Fruit fly (Drosophila melanogaster) whole organism, prepupa: ENCODE measurements around the gene dj-1beta.
A peak's percentile ranks its signal among the peaks of the same experiment; 100 is the strongest.

Experiments
- Blimp-1 ChIP-seq: fragments of 200-800 bp; sonication (Bioruptor generic); optimal IDR thresholded peaks from 3 replicates; lab custom pipeline; 2017; ENCODE audit warnings: missing biosample characterization, missing genetic modification characterization, mild to moderate bottlenecking, moderate library complexity, missing genetic modification reagents
- CG10631 ChIP-seq: fragments of 200-800 bp; sonication (Bioruptor generic); optimal IDR thresholded peaks from 2 replicates; lab custom pipeline; 2016; ENCODE audit warnings: missing biosample characterization, missing genetic modification characterization
- CG10669 ChIP-seq: fragments of 200-800 bp; sonication (Bioruptor generic); optimal IDR thresholded peaks from 3 replicates; lab custom pipeline; 2018; ENCODE audit warnings: missing biosample characterization, mild to moderate bottlenecking, missing genetic modification characterization, moderate library complexity
- CG11294 ChIP-seq: fragments of 200-800 bp; sonication (Bioruptor generic); IDR thresholded peaks from 2 replicates; pipeline ENCODE4 v1.3.6; 2022; ENCODE audit warnings: missing biosample characterization, missing genetic modification characterization
- CG15336 ChIP-seq: fragments of 200-800 bp; sonication (Bioruptor generic); IDR thresholded peaks from 2 replicates; pipeline ENCODE4 v1.3.6; 2022; ENCODE audit warnings: missing biosample characterization, missing genetic modification characterization
- CG1621 ChIP-seq: fragments of 200-800 bp; sonication (Bioruptor generic); optimal IDR thresholded peaks from 3 replicates; lab custom pipeline; 2018; ENCODE audit warnings: missing biosample characterization, mild to moderate bottlenecking, missing genetic modification characterization
- CG16779 ChIP-seq: fragments of 200-800 bp; sonication (Bioruptor generic); optimal IDR thresholded peaks from 3 replicates; lab custom pipeline; 2017; ENCODE audit warnings: missing biosample characterization, mild to moderate bottlenecking, missing genetic modification characterization
- CG3032 ChIP-seq: fragments of 200-800 bp; optimal IDR thresholded peaks from 2 replicates; lab custom pipeline; 2019; ENCODE audit warnings: missing biosample characterization, mild to moderate bottlenecking, missing genetic modification characterization, moderate library complexity
- CG31627 ChIP-seq: fragments of 200-800 bp; sonication (Bioruptor generic); optimal IDR thresholded peaks from 3 replicates; lab custom pipeline; 2016; ENCODE audit warnings: missing biosample characterization, missing genetic modification characterization
- CG32006 ChIP-seq: fragments of 200-800 bp; sonication (Bioruptor generic); optimal IDR thresholded peaks from 3 replicates; lab custom pipeline; 2017; ENCODE audit warnings: missing biosample characterization, mild to moderate bottlenecking, missing genetic modification characterization
- CG3919 ChIP-seq: fragments of 200-800 bp; sonication (Bioruptor generic); optimal IDR thresholded peaks from 3 replicates; lab custom pipeline; 2016; ENCODE audit warnings: missing biosample characterization, missing genetic modification characterization
- CG6163 ChIP-seq: fragments of 200-800 bp; sonication (Bioruptor generic); IDR thresholded peaks from 3 replicates; pipeline ENCODE4 v1.3.6; 2022; ENCODE audit warnings: missing biosample characterization, missing genetic modification characterization
- CG6276 ChIP-seq: fragments of 200-800 bp; sonication (Bioruptor generic); optimal IDR thresholded peaks from 2 replicates; lab custom pipeline; 2017; ENCODE audit warnings: missing biosample characterization, mild to moderate bottlenecking, missing genetic modification characterization
- CG6792 ChIP-seq: fragments of 200-800 bp; sonication (Bioruptor generic); optimal IDR thresholded peaks from 3 replicates; lab custom pipeline; 2016; ENCODE audit warnings: missing biosample characterization, missing genetic modification characterization
- CG6854 ChIP-seq: fragments of 200-800 bp; sonication (Bioruptor generic); optimal IDR thresholded peaks from 2 replicates; lab custom pipeline; 2017; ENCODE audit warnings: missing biosample characterization, mild to moderate bottlenecking, missing genetic modification characterization
- CG7368 ChIP-seq: fragments of 200-800 bp; sonication (Bioruptor generic); optimal IDR thresholded peaks from 3 replicates; lab custom pipeline; 2016; ENCODE audit warnings: missing biosample characterization, missing genetic modification characterization
- CG8119 ChIP-seq: fragments of 200-800 bp; sonication (Bioruptor generic); IDR thresholded peaks from 3 replicates; pipeline ENCODE4 v1.3.6; 2022; ENCODE audit warnings: missing biosample characterization, missing genetic modification characterization
- CG9139 ChIP-seq: fragments of 200-800 bp; sonication (Bioruptor generic); optimal IDR thresholded peaks from 3 replicates; lab custom pipeline; 2017; ENCODE audit warnings: missing biosample characterization, mild to moderate bottlenecking, missing genetic modification characterization
- Eip75B ChIP-seq: fragments of 200-800 bp; sonication (Bioruptor generic); optimal IDR thresholded peaks from 3 replicates; lab custom pipeline; 2016; ENCODE audit warnings: missing biosample characterization, missing genetic modification characterization
- Eip78C ChIP-seq: fragments of 200-800 bp; sonication (Bioruptor generic); peaks from one replicate; lab custom pipeline; 2016; ENCODE audit warnings: missing biosample characterization, missing genetic modification characterization
- Eip93F ChIP-seq: fragments of 200-800 bp; sonication (Bioruptor generic); optimal IDR thresholded peaks from 2 replicates; lab custom pipeline; 2016; ENCODE audit warnings: missing biosample characterization, mild to moderate bottlenecking, missing genetic modification characterization
- Ets21C ChIP-seq: fragments of 200-800 bp; sonication (Bioruptor generic); optimal IDR thresholded peaks from 3 replicates; lab custom pipeline; 2016; ENCODE audit warnings: missing biosample characterization, missing genetic modification characterization
- Ets96B ChIP-seq: fragments of 200-800 bp; optimal IDR thresholded peaks from 2 replicates; lab custom pipeline; 2019; ENCODE audit warnings: missing biosample characterization, mild to moderate bottlenecking, missing genetic modification characterization, moderate library complexity
- Hr38 ChIP-seq: sonication (Bioruptor generic); optimal IDR thresholded peaks from 2 replicates; lab custom pipeline; 2016; ENCODE audit warnings: missing biosample characterization, missing genetic modification characterization
- Hr39 ChIP-seq: fragments of 200-800 bp; sonication (Bioruptor generic); optimal IDR thresholded peaks from 2 replicates; lab custom pipeline; 2016; ENCODE audit warnings: missing biosample characterization, missing genetic modification characterization
- Hr4 ChIP-seq: fragments of 200-800 bp; sonication (Bioruptor generic); optimal IDR thresholded peaks from 3 replicates; lab custom pipeline; 2016; ENCODE audit warnings: missing biosample characterization, missing genetic modification characterization
- Lpt ChIP-seq: fragments of 200-800 bp; sonication (Bioruptor generic); optimal IDR thresholded peaks from 3 replicates; lab custom pipeline; 2016; ENCODE audit warnings: missing biosample characterization, missing genetic modification characterization
- Met ChIP-seq: fragments of 200-800 bp; sonication (Bioruptor generic); optimal IDR thresholded peaks from 3 replicates; lab custom pipeline; 2016; ENCODE audit warnings: missing biosample characterization, missing genetic modification characterization
- Smox ChIP-seq: fragments of 200-800 bp; sonication (Bioruptor generic); optimal IDR thresholded peaks from 3 replicates; lab custom pipeline; 2016; ENCODE audit warnings: missing biosample characterization, missing genetic modification characterization
- Sox102F ChIP-seq: fragments of 200-800 bp; sonication (Bioruptor generic); optimal IDR thresholded peaks from 2 replicates; lab custom pipeline; 2016; ENCODE audit warnings: missing biosample characterization, mild to moderate bottlenecking, missing genetic modification characterization
- Sox14 ChIP-seq: fragments of 200-800 bp; sonication (Bioruptor generic); optimal IDR thresholded peaks from 3 replicates; lab custom pipeline; 2016; ENCODE audit warnings: missing biosample characterization, missing genetic modification characterization
- Sox15 ChIP-seq: fragments of 200-800 bp; sonication (Bioruptor generic); optimal IDR thresholded peaks from 3 replicates; lab custom pipeline; 2016; ENCODE audit warnings: missing biosample characterization, missing genetic modification characterization
- achi ChIP-seq: fragments of 200-800 bp; sonication (Bioruptor generic); optimal IDR thresholded peaks from 3 replicates; lab custom pipeline; 2016; ENCODE audit warnings: missing biosample characterization, missing genetic modification characterization
- acj6 ChIP-seq: fragments of 200-800 bp; sonication (Bioruptor generic); optimal IDR thresholded peaks from 3 replicates; lab custom pipeline; 2016; ENCODE audit warnings: missing biosample characterization, missing genetic modification characterization
- cyc ChIP-seq: fragments of 200-800 bp; sonication (Bioruptor generic); optimal IDR thresholded peaks from 3 replicates; lab custom pipeline; 2016; ENCODE audit warnings: missing biosample characterization, missing genetic modification characterization
- dac ChIP-seq: fragments of 200-800 bp; sonication (Bioruptor generic); optimal IDR thresholded peaks from 2 replicates; lab custom pipeline; 2017; ENCODE audit warnings: missing biosample characterization, mild to moderate bottlenecking, missing genetic modification characterization
- dsx ChIP-seq: fragments of 200-800 bp; optimal IDR thresholded peaks from 3 replicates; lab custom pipeline; 2019; ENCODE audit warnings: missing biosample characterization, mild to moderate bottlenecking, missing genetic modification characterization, moderate library complexity; ENCODE audit not compliant: poor library complexity, severe bottlenecking
- eg ChIP-seq: fragments of 200-800 bp; sonication (Bioruptor generic); IDR thresholded peaks from 3 replicates; pipeline ENCODE4 v1.3.6; 2022; ENCODE audit warnings: missing biosample characterization, missing genetic modification characterization
- esn ChIP-seq: fragments of 200-800 bp; sonication (Bioruptor generic); optimal IDR thresholded peaks from 2 replicates; lab custom pipeline; 2016; ENCODE audit warnings: missing biosample characterization, mild to moderate bottlenecking, missing genetic modification characterization, moderate library complexity
- fd59A ChIP-seq: fragments of 200-800 bp; sonication (Bioruptor generic); optimal IDR thresholded peaks from 2 replicates; lab custom pipeline; 2017; ENCODE audit warnings: missing biosample characterization, mild to moderate bottlenecking, missing genetic modification characterization, missing genetic modification reagents
- lz ChIP-seq: fragments of 200-800 bp; sonication (Bioruptor generic); optimal IDR thresholded peaks from 3 replicates; lab custom pipeline; 2016; ENCODE audit warnings: missing biosample characterization, missing genetic modification characterization
- net ChIP-seq: fragments of 200-800 bp; sonication (Bioruptor generic); optimal IDR thresholded peaks from 3 replicates; lab custom pipeline; 2016; ENCODE audit warnings: missing biosample characterization, missing genetic modification characterization
- pdm3 ChIP-seq: fragments of 200-800 bp; sonication (Bioruptor generic); optimal IDR thresholded peaks from 3 replicates; lab custom pipeline; 2016; ENCODE audit warnings: missing biosample characterization, missing genetic modification characterization
- salr ChIP-seq, 2 experiments: fragments of 200-800 bp; sonication (Bioruptor generic); optimal IDR thresholded peaks; 3 replicates each; lab custom pipeline; 2016 to 2018; ENCODE audit warnings: missing biosample characterization in 2 of 2, missing genetic modification characterization in 2 of 2, mild to moderate bottlenecking in 1 of 2
- spab ChIP-seq: fragments of 200-800 bp; sonication (Bioruptor generic); optimal IDR thresholded peaks from 2 replicates; lab custom pipeline; 2017; ENCODE audit warnings: missing biosample characterization, mild to moderate bottlenecking, missing genetic modification characterization, missing genetic modification reagents
- ss ChIP-seq, 2 experiments: fragments of 200-800 bp; sonication (Bioruptor generic); optimal IDR thresholded peaks; 2 replicates in 1 of 2; 3 replicates in 1 of 2; lab custom pipeline; 2017 to 2018; ENCODE audit warnings: mild to moderate bottlenecking in 2 of 2, missing biosample characterization in 2 of 2, missing genetic modification characterization in 2 of 2, moderate library complexity in 1 of 2
- topi ChIP-seq: fragments of 200-800 bp; sonication (Bioruptor generic); optimal IDR thresholded peaks from 3 replicates; lab custom pipeline; 2016; ENCODE audit warnings: missing biosample characterization, missing genetic modification characterization
- vri ChIP-seq: fragments of 200-800 bp; sonication (Bioruptor generic); optimal IDR thresholded peaks from 3 replicates; lab custom pipeline; 2016; ENCODE audit warnings: missing biosample characterization, mild to moderate bottlenecking, missing genetic modification characterization

Gene dj-1beta

dm6 chr3R:30794564-30795313, 12.2 kb upstream of the dj-1beta start (continued):
- TF ChIP-seq Sox102F (GFP tag; lab: Kevin White, UChicago) (peak; percentile 1), CG3032 (peak; percentile 30), cyc (GFP tag; lab: Kevin White, UChicago) (no peak), spab (GFP tag; lab: Kevin White, UChicago) (no peak), dac (no peak), Eip78C (GFP tag; lab: Kevin White, UChicago) (peak; percentile 85), Lpt (peak; percentile 32), lz (GFP tag; lab: Kevin White, UChicago) (peak; percentile 9), esn (peak; percentile 14), Ets96B (tag; lab: Kevin White, UChicago) (peak; percentile 20), Blimp-1 (GFP tag; lab: Kevin White, UChicago) (peak; percentile 8), CG10631 (peak; percentile 14), topi (peak; percentile 17), CG6854 (GFP tag; lab: Kevin White, UChicago) (peak; percentile 6), Sox14 (peak; percentile 62), achi (no peak), CG6276 (GFP tag; lab: Kevin White, UChicago) (no peak), salr (GFP tag; optimal IDR thresholded peaks at IDR 0.05; lab: Kevin White, UChicago) (no peak), Smox (no peak), CG15336 (GFP tag; lab: Robert Waterston, UW) (no peak), CG7368 (GFP tag; lab: Kevin White, UChicago) (no peak), CG8119 (GFP tag; lab: Robert Waterston, UW) (no peak), ss (GFP tag; optimal IDR thresholded peaks at IDR 0.05; lab: Kevin White, UChicago) (peak; percentile 50 to 61), Ets21C (GFP tag; lab: Kevin White, UChicago) (no peak), Hr4 (GFP tag; lab: Kevin White, UChicago) (no peak), pdm3 (GFP tag; lab: Kevin White, UChicago) (no peak), Met (GFP tag; lab: Kevin White, UChicago) (peak; percentile 50), CG3919 (GFP tag; lab: Kevin White, UChicago) (no peak), CG11294 (no peak), Eip75B (peak; percentile 40), fd59A (GFP tag; lab: Kevin White, UChicago) (no peak), net (GFP tag; lab: Kevin White, UChicago) (peak; percentile 81), CG1621 (tag; lab: Kevin White, UChicago) (no peak)

dm6 chr3R:30796715-30797114, 10.2 kb upstream of the dj-1beta start:
- TF ChIP-seq CG15336 (GFP tag; lab: Robert Waterston, UW) (peak; percentile 68), CG6276 (GFP tag; lab: Kevin White, UChicago) (peak; percentile 42), CG16779 (tag; lab: Kevin White, UChicago) (no peak), Sox15 (GFP tag; lab: Kevin White, UChicago) (peak; percentile 17), CG6792 (GFP tag; lab: Kevin White, UChicago) (peak; percentile 52), Ets96B (tag; lab: Kevin White, UChicago) (peak; percentile 41), Eip78C (GFP tag; lab: Kevin White, UChicago) (peak; percentile 76), vri (GFP tag; lab: Kevin White, UChicago) (peak; percentile 31), Met (GFP tag; lab: Kevin White, UChicago) (peak; percentile 34), CG7368 (GFP tag; lab: Kevin White, UChicago) (no peak), Hr39 (peak; percentile 76), CG31627 (peak; percentile 69), achi (peak; percentile 34), spab (GFP tag; lab: Kevin White, UChicago) (no peak), Eip93F (GFP tag; lab: Kevin White, UChicago) (no peak), CG6163 (GFP tag; lab: Robert Waterston, UW) (peak; percentile 64; the same call in 2 of the 3 replicates), topi (peak; percentile 41), dsx (GFP tag; lab: Kevin White, UChicago) (peak; percentile 43), eg (GFP tag; lab: Robert Waterston, UW) (peak; percentile 86), Lpt (peak; percentile 12), Hr38 (GFP tag; lab: Kevin White, UChicago) (peak; percentile 7), dac (no peak), pdm3 (GFP tag; lab: Kevin White, UChicago) (peak; percentile 65), CG9139 (GFP tag; lab: Kevin White, UChicago) (no peak), acj6 (GFP tag; lab: Kevin White, UChicago) (peak; percentile 54), CG10669 (GFP tag; lab: Kevin White, UChicago) (peak; percentile 11), CG32006 (peak; percentile 37), CG11294 (peak; percentile 65), CG10631 (peak; percentile 39), Hr4 (GFP tag; lab: Kevin White, UChicago) (peak; percentile 73)
